Worm (Caenorhabditis elegans): ENCODE measurements around the gene srh-17.

srh-17 gene

DNA sequence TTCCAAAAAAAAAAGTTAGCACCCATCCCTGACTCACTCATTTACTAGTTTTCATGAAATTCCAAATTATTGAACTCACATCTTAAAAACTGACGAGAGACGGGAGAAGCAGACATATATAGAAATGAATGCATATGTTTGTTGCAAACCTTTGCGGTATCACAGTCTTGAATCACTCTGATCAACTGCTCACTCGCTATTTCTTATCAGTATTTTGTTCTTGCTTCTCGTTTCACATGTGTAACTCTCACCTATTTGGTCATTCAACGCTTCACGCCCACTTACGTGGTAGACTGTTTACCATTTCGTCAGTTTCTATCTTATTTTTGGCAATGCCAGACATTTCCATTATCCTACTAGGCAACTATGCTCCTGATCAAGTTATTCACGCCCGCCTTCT is 20.3 kb upstream of the srh-17 start, which contains the start of gene C54G10.1:
Gene C54G10.1 (plus strand): TSS at position 333 of the 400 bp plus-strand sequence.
- TF ChIP-seq pha-4 (tag; optimal IDR thresholded peaks at IDR 0.05) (no peak), nhr-80 (tag; optimal IDR thresholded peaks at IDR 0.05) (peak; percentile 89), cebp-1 (GFP tag; IDR thresholded peaks at IDR 0.05) (0 out of 2 replicates have a peak, but pooled peaks have one; percentile 13), cebp-1 (tag; optimal IDR thresholded peaks at IDR 0.05) (peak; percentile 18)

DNA sequence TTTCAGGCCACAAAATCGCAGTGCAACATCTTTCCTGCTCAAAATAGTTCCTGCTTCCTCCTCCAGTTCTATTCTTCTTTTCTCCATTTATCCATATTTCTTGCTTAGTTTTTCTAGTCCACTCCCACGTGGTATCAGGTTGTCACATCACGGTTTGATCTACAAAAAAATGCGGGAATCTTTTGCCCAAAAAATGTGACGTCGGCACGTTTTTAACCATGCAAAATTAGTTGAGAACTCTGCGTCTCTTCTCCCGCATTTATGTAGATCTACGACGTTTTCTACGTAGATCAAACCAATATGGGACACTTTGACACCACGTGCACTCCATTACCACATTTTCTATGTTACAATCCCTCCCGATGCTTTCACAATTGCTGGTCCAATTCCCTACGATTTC is 19.1 kb upstream of the srh-17 start:
- TF ChIP-seq hmg-1.2 (GFP tag; IDR thresholded peaks at IDR 0.05) (0 out of 2 replicates have a peak, but pooled peaks have one; percentile 17), xnd-1 (tag; optimal IDR thresholded peaks at IDR 0.05) (peak; percentile 21), efl-1 (GFP tag; optimal IDR thresholded peaks at IDR 0.05) (peak; percentile 45), F33H1.4 (GFP tag; IDR thresholded peaks at IDR 0.05) (0 out of 2 replicates have a peak, but pooled peaks have one; percentile 28), him-1 (tag; optimal IDR thresholded peaks at IDR 0.05) (no peak), madf-8 (GFP tag; conservative IDR thresholded peaks at IDR 0.05) (peak; percentile 54; the same call in 1 of the 2 replicates), madf-6 (GFP tag; IDR thresholded peaks at IDR 0.05) (peak; percentile 78), F55B11.4 (tag; optimal IDR thresholded peaks at IDR 0.05; ENCODE audit: borderline replicate concordance, insufficient read depth) (no peak), lir-1 (GFP tag; conservative IDR thresholded peaks at IDR 0.05) (no peak)

DNA sequence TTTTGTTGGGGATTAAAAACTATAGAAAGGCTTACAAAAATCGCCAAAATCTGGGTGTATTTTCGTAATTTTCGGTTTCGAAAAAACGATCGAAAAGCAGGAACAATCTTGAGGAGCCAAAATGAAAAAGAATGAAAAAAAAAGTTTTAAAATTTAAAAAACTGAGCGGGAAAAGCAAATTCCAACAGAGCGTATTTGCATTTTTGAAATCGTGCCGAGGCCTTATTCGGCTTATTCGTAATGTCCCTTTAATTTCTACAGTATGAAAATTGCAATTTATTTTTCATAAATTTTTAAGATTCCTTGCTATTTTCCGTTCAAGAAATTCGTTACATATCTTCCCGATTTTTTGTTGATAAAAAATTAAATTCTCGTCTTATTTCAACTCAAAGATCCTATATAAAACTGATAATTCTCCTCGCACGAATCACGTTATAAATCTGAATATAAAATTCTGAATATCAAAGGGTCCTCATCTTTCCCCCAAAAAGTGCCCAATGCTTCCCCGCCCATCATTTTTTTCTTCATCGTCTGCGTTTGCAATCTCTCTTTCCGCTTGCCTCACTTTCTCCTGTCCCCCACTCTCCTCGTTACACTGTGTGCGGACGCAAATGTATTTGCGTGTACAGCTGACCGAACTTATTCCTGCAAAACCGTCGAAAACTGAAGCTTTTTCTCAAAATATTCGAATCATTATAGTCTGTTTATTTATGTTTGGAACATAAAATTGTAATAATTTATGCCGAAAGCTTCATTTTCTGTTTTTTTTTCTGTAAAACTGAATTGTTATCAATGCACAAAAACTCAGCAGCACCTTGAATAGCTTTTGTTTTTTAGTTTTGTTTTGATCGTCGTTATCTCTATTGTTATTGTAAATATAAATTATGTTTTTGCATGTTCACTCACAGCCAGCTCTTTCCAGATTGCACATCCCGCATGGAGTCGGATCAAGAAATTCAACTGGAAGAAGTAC is 15.0 kb upstream of the srh-17 start, which contains the start of the genes rfc-1 and pmp-3:
Gene rfc-1 (minus strand): TSS at position 163 of the 973 bp plus-strand sequence.
Gene pmp-3 (plus strand): TSS at position 923 of the 973 bp plus-strand sequence.
- TF ChIP-seq attf-5 (GFP tag; optimal IDR thresholded peaks at IDR 0.05) (no peak), bed-2 (GFP tag; IDR thresholded peaks at IDR 0.05) (no peak), Y53G8AR.9 (GFP tag; conservative IDR thresholded peaks at IDR 0.05) (no peak), fkh-3 (tag; optimal IDR thresholded peaks at IDR 0.05) (no peak), C17E4.6 (GFP tag; IDR thresholded peaks at IDR 0.05) (no peak), dox-1 (GFP tag; IDR thresholded peaks at IDR 0.05) (peak; percentile 23; the same call in 1 of the 2 replicates), B0336.3 (GFP tag; IDR thresholded peaks at IDR 0.05) (no peak), B0035.1 (tag; optimal IDR thresholded peaks at IDR 0.05) (no peak), snpc-4 (GFP tag; optimal IDR thresholded peaks at IDR 0.05) (no peak), snpc-4 (tag; optimal IDR thresholded peaks at IDR 0.05) (peak in 3 of 4 experiments; percentile 41 to 59 (median 44)), lin-54 (GFP tag; optimal IDR thresholded peaks at IDR 0.05) (peak; percentile 75), madf-6 (GFP tag; IDR thresholded peaks at IDR 0.05) (peak; percentile 88), F57C9.4 (tag; optimal IDR thresholded peaks at IDR 0.05) (no peak), cebp-1 (GFP tag; IDR thresholded peaks at IDR 0.05) (no peak), cebp-1 (tag; optimal IDR thresholded peaks at IDR 0.05) (no peak), F55B11.4 (tag; optimal IDR thresholded peaks at IDR 0.05; ENCODE audit: borderline replicate concordance, insufficient read depth) (no peak), bed-1 (GFP tag; IDR thresholded peaks at IDR 0.05) (no peak), ceh-40 (GFP tag; IDR thresholded peaks at IDR 0.05) (no peak), ztf-25 (GFP tag; IDR thresholded peaks at IDR 0.05) (no peak), xnd-1 (tag; optimal IDR thresholded peaks at IDR 0.05) (peak; percentile 66), pbrm-1 (GFP tag; IDR thresholded peaks at IDR 0.05) (no peak), F33H1.4 (GFP tag; IDR thresholded peaks at IDR 0.05) (peak; percentile 88), hlh-12 (tag; optimal IDR thresholded peaks at IDR 0.05) (no peak), sdz-38 (tag; optimal IDR thresholded peaks at IDR 0.05) (no peak), ceh-27 (GFP tag; optimal IDR thresholded peaks at IDR 0.05) (no peak), akir-1 (GFP tag; optimal IDR thresholded peaks at IDR 0.05) (no peak), athp-1 (tag; optimal IDR thresholded peaks at IDR 0.05) (no peak), mel-28 (tag; optimal IDR thresholded peaks at IDR 0.05; ENCODE audit: borderline replicate concordance) (no peak), rpc-1 (optimal IDR thresholded peaks at IDR 0.05) (no peak), rpc-1 (tag; optimal IDR thresholded peaks at IDR 0.05) (peak; percentile 6), zfh-2 (GFP tag; conservative IDR thresholded peaks at IDR 0.05) (no peak), ceh-79 (tag; optimal IDR thresholded peaks at IDR 0.05) (no peak), hmg-1.2 (GFP tag; IDR thresholded peaks at IDR 0.05) (no peak), F10E7.11 (tag; optimal IDR thresholded peaks at IDR 0.05) (no peak), mes-4 (tag; optimal IDR thresholded peaks at IDR 0.05) (no peak), pha-4 (tag; optimal IDR thresholded peaks at IDR 0.05) (no peak), lin-40 (tag; optimal IDR thresholded peaks at IDR 0.05) (no peak), let-526 (GFP tag; IDR thresholded peaks at IDR 0.05) (no peak)
